Worm (Caenorhabditis elegans) whole organism, mixed stage, embryonic: Measurements from ENCODE around the gene sru-27.

Experiments used
- elt-1 ChIP-seq: sonication (generic microtip); optimal IDR thresholded peaks from 2 replicates; lab custom pipeline; 2017; ENCODE audit warnings: missing genetic modification characterization, mild to moderate bottlenecking, missing compliant biosample characterization, antibody characterized with exemption, moderate library complexity, borderline replicate concordance; ENCODE audit not compliant: insufficient read depth
- elt-3 ChIP-seq: fragments of 150-350 bp; optimal IDR thresholded peaks from 2 replicates; lab custom pipeline; 2014; ENCODE audit warnings: missing biosample characterization, missing genetic modification characterization
- nhr-237 ChIP-seq: fragments of 150-350 bp; optimal IDR thresholded peaks from 2 replicates; lab custom pipeline; 2014; ENCODE audit warnings: missing biosample characterization, missing genetic modification characterization
- nhr-28 ChIP-seq: fragments of 150-350 bp; optimal IDR thresholded peaks from 2 replicates; lab custom pipeline; 2014; ENCODE audit warnings: missing biosample characterization, missing genetic modification characterization
- nhr-76 ChIP-seq: sonication (generic microtip); optimal IDR thresholded peaks from 2 replicates; lab custom pipeline; 2017; ENCODE audit warnings: missing biosample characterization, missing genetic modification characterization
- sem-2 ChIP-seq: fragments of 200-800 bp; sonication (Bioruptor generic); optimal IDR thresholded peaks from 2 replicates; lab custom pipeline; 2018; ENCODE audit warnings: mild to moderate bottlenecking, missing genetic modification characterization, missing compliant biosample characterization
- snpc-4 ChIP-seq: fragments of 150-350 bp; optimal IDR thresholded peaks from 2 replicates; lab custom pipeline; 2014; ENCODE audit warnings: missing biosample characterization, missing genetic modification characterization
- unc-62 ChIP-seq: fragments of 150-350 bp; optimal IDR thresholded peaks from 2 replicates; lab custom pipeline; 2014; ENCODE audit warnings: missing biosample characterization, missing genetic modification reagents, missing genetic modification characterization

- TF ChIP-seq snpc-4 (tag; lab: Kevin White, UChicago): no peak
- no peak for TF ChIP-seq sem-2
- no peak for TF ChIP-seq elt-3 (tag; lab: Kevin White, UChicago)
- no peak for TF ChIP-seq nhr-237 (tag; lab: Kevin White, UChicago)
- TF ChIP-seq unc-62 (GFP tag; lab: Kevin White, UChicago): no peak
- no peak for TF ChIP-seq nhr-28 (tag; lab: Kevin White, UChicago)
- TF ChIP-seq elt-1 (tag; lab: Kevin White, UChicago): no peak
- no peak for TF ChIP-seq nhr-76 (tag; lab: Kevin White, UChicago)
Observed at ce11 chrV:1491510-1491909, 7.7 kb upstream of the sru-27 start, which contains the start of gene C38C3.6.
